Worm (Caenorhabditis elegans) whole organism, early embryonic: ENCODE data around the gene acr-15.
"Not testable (repeated sequence)": the region's sequence is repeated elsewhere in the genome, so short reads cannot be mapped to it uniquely, and the experiment has no call there.

Experiments used
- B0310.2 ChIP-seq: sonication (generic microtip); optimal IDR thresholded peaks from 2 replicates; lab custom pipeline; 2016; ENCODE audit warnings: mild to moderate bottlenecking, missing genetic modification characterization, missing compliant biosample characterization
- F13C5.2 ChIP-seq: sonication (generic microtip); optimal IDR thresholded peaks from 2 replicates; lab custom pipeline; 2017; ENCODE audit warnings: mild to moderate bottlenecking, missing genetic modification characterization, inconsistent platforms, missing compliant biosample characterization
- aly-1 ChIP-seq: sonication (generic microtip); optimal IDR thresholded peaks from 2 replicates; lab custom pipeline; 2016; ENCODE audit warnings: missing genetic modification characterization, missing compliant biosample characterization
- ama-1 ChIP-seq: fragments of 150-350 bp; optimal IDR thresholded peaks from 2 replicates; lab custom pipeline; 2014
- ceh-13 ChIP-seq: fragments of 200-800 bp; sonication (Bioruptor generic); optimal IDR thresholded peaks from 2 replicates; lab custom pipeline; 2018; ENCODE audit warnings: mild to moderate bottlenecking, missing genetic modification characterization, missing compliant biosample characterization
- ceh-36 ChIP-seq: sonication (generic microtip); optimal IDR thresholded peaks from 2 replicates; lab custom pipeline; 2016; ENCODE audit warnings: missing genetic modification characterization, inconsistent platforms, missing compliant biosample characterization
- ets-7 ChIP-seq: sonication (generic microtip); optimal IDR thresholded peaks from 2 replicates; lab custom pipeline; 2016; ENCODE audit warnings: missing genotype, missing genetic modification characterization, missing compliant biosample characterization
- flt-1 ChIP-seq: fragments of 200-800 bp; sonication (Bioruptor generic); IDR thresholded peaks from 2 replicates; pipeline ENCODE4 v1.3.6; 2022; ENCODE audit warnings: missing genetic modification characterization, missing compliant biosample characterization
- hmbx-1 ChIP-seq: sonication (generic microtip); optimal IDR thresholded peaks from 2 replicates; lab custom pipeline; 2016; ENCODE audit warnings: mild to moderate bottlenecking, missing genetic modification characterization, missing compliant biosample characterization
- hmg-4 ChIP-seq: fragments of 200-800 bp; sonication (Bioruptor generic); optimal IDR thresholded peaks from 2 replicates; lab custom pipeline; 2018; ENCODE audit warnings: mild to moderate bottlenecking, missing genetic modification characterization, missing compliant biosample characterization
- hnd-1 ChIP-seq: sonication (generic microtip); optimal IDR thresholded peaks from 2 replicates; lab custom pipeline; 2016; ENCODE audit warnings: missing genetic modification characterization, missing compliant biosample characterization
- pes-1 ChIP-seq: fragments of 200-800 bp; sonication (Bioruptor generic); IDR thresholded peaks from 2 replicates; pipeline ENCODE4 v1.3.6; 2022; ENCODE audit warnings: missing genetic modification reagents, missing genetic modification characterization, missing compliant biosample characterization
- scrt-1 ChIP-seq: fragments of 200-800 bp; sonication (Bioruptor generic); IDR thresholded peaks from 2 replicates; pipeline ENCODE4 v1.3.6; 2022; ENCODE audit warnings: missing genetic modification characterization, missing compliant biosample characterization
- sea-1 ChIP-seq: fragments of 200-800 bp; sonication (Bioruptor generic); conservative IDR thresholded peaks from 2 replicates; pipeline ENCODE4 v1.3.6; 2022; ENCODE audit warnings: missing genetic modification characterization, missing compliant biosample characterization
- tbx-11 ChIP-seq: fragments of 200-800 bp; sonication (Bioruptor generic); IDR thresholded peaks from 2 replicates; pipeline ENCODE4 v1.3.6; 2022; ENCODE audit warnings: missing genetic modification characterization, missing compliant biosample characterization
- tbx-37 ChIP-seq: fragments of 200-800 bp; sonication (Bioruptor generic); conservative IDR thresholded peaks from 2 replicates; pipeline ENCODE4 v1.3.6; 2022; ENCODE audit warnings: missing genetic modification reagents, missing genetic modification characterization, missing compliant biosample characterization
- tra-4 ChIP-seq: sonication (generic microtip); optimal IDR thresholded peaks from 2 replicates; lab custom pipeline; 2017; ENCODE audit warnings: missing genetic modification characterization, missing compliant biosample characterization

Gene acr-15

ce11 chrV:8565075-8565474 is 12.6 kb downstream of the acr-15 start, which contains the start of gene F25G6.8:
TSS of gene F25G6.8 (minus strand) at chrV:8565175.
- no peak for TF ChIP-seq scrt-1 (GFP tag; lab: Robert Waterston, UW)
- TF ChIP-seq sea-1: no peak
- TF ChIP-seq tra-4: no peak
- no peak for TF ChIP-seq ama-1 (lab: Kevin White, UChicago)
- no peak for TF ChIP-seq ceh-13 (GFP tag; lab: Kevin White, UChicago)
- TF ChIP-seq F13C5.2 (tag; lab: Kevin White, UChicago): no peak
- no peak for TF ChIP-seq hnd-1 (tag; lab: Kevin White, UChicago)
- no peak for TF ChIP-seq hmbx-1 (tag; lab: Kevin White, UChicago)
- TF ChIP-seq tbx-11 (GFP tag; lab: Robert Waterston, UW): no peak
- TF ChIP-seq pes-1 (GFP tag; lab: Robert Waterston, UW): no peak
- TF ChIP-seq aly-1 (tag; lab: Kevin White, UChicago): no peak
- no peak for TF ChIP-seq ceh-36 (tag; lab: Kevin White, UChicago)
- no peak for TF ChIP-seq B0310.2 (tag; lab: Kevin White, UChicago)
- no peak for TF ChIP-seq hmg-4
- TF ChIP-seq tbx-37 (GFP tag; lab: Robert Waterston, UW): no peak
- no peak for TF ChIP-seq ets-7 (tag; lab: Kevin White, UChicago)
- TF ChIP-seq flt-1: no peak

ce11 chrV:8569172-8569571 is 16.7 kb downstream of the acr-15 start:
- TF ChIP-seq scrt-1 (GFP tag; lab: Robert Waterston, UW) (no peak), tra-4 (no peak), tbx-37 (GFP tag; lab: Robert Waterston, UW) (no peak), pes-1 (GFP tag; lab: Robert Waterston, UW) (no peak), ceh-13 (GFP tag; lab: Kevin White, UChicago) (no peak), hnd-1 (tag; lab: Kevin White, UChicago) (no peak), sea-1 (no peak), hmbx-1 (tag; lab: Kevin White, UChicago) (no peak), ceh-36 (tag; lab: Kevin White, UChicago) (no peak), ama-1 (lab: Kevin White, UChicago) (no peak), flt-1 (no peak), ets-7 (tag; lab: Kevin White, UChicago) (no peak), B0310.2 (tag; lab: Kevin White, UChicago) (no peak)

- TF ChIP-seq B0310.2 (tag; lab: Kevin White, UChicago) (no peak), hnd-1 (tag; lab: Kevin White, UChicago) (no peak), sea-1 (no peak), ceh-36 (tag; lab: Kevin White, UChicago) (no peak), aly-1 (tag; lab: Kevin White, UChicago) (no peak), tbx-11 (GFP tag; lab: Robert Waterston, UW) (no peak), ceh-13 (GFP tag; lab: Kevin White, UChicago) (no peak), F13C5.2 (tag; lab: Kevin White, UChicago) (no peak), ama-1 (lab: Kevin White, UChicago) (no peak), scrt-1 (GFP tag; lab: Robert Waterston, UW) (no peak), hmbx-1 (tag; lab: Kevin White, UChicago) (no peak), tra-4 (no peak), ets-7 (tag; lab: Kevin White, UChicago) (no peak), pes-1 (GFP tag; lab: Robert Waterston, UW) (no peak)
Observed at ce11 chrV:8569841-8570361, 17.4 kb downstream of the acr-15 start, which contains the start of the genes F25G6.9 and symk-1. TSS of gene F25G6.9 (minus strand) at chrV:8570000. TSS of gene symk-1 (plus strand) at chrV:8570311.

ce11 chrV:8574762-8575161 is 22.3 kb downstream of the acr-15 start, which contains the start of gene F25G6.1:
TSS of gene F25G6.1 (plus strand) at chrV:8575062.
- TF ChIP-seq scrt-1 (GFP tag; lab: Robert Waterston, UW); ets-7 (tag; lab: Kevin White, UChicago); flt-1: not testable (repeated sequence)

ce11 chrV:8580961-8581360 is 28.5 kb downstream of the acr-15 start, which contains the start of gene C10B5.1:
TSS of gene C10B5.1 (plus strand) at chrV:8581261.
- TF ChIP-seq scrt-1 (GFP tag; lab: Robert Waterston, UW) (no peak), hmbx-1 (tag; lab: Kevin White, UChicago) (no peak)

ce11 chrV:8586472-8586871 is 34.0 kb downstream of the acr-15 start:
- no peak for TF ChIP-seq B0310.2 (tag; lab: Kevin White, UChicago)
- TF ChIP-seq tbx-37 (GFP tag; lab: Robert Waterston, UW): no peak
- TF ChIP-seq tra-4: no peak
- no peak for TF ChIP-seq pes-1 (GFP tag; lab: Robert Waterston, UW)
- no peak for TF ChIP-seq flt-1
- TF ChIP-seq hmg-4: no peak
- TF ChIP-seq F13C5.2 (tag; lab: Kevin White, UChicago): no peak
- no peak for TF ChIP-seq ceh-36 (tag; lab: Kevin White, UChicago)
- no peak for TF ChIP-seq sea-1
- TF ChIP-seq ama-1 (lab: Kevin White, UChicago): no peak
- TF ChIP-seq ceh-13 (GFP tag; lab: Kevin White, UChicago): no peak
- TF ChIP-seq ets-7 (tag; lab: Kevin White, UChicago): no peak
- TF ChIP-seq tbx-11 (GFP tag; lab: Robert Waterston, UW): no peak
- TF ChIP-seq scrt-1 (GFP tag; lab: Robert Waterston, UW): no peak
- TF ChIP-seq aly-1 (tag; lab: Kevin White, UChicago): no peak

ce11 chrV:8586920-8587319 is 34.4 kb downstream of the acr-15 start:
- TF ChIP-seq hmbx-1 (tag; lab: Kevin White, UChicago): no peak
- TF ChIP-seq ama-1 (lab: Kevin White, UChicago): no peak
- no peak for TF ChIP-seq F13C5.2 (tag; lab: Kevin White, UChicago)
- TF ChIP-seq scrt-1 (GFP tag; lab: Robert Waterston, UW): no peak
- TF ChIP-seq ceh-36 (tag; lab: Kevin White, UChicago): no peak
- TF ChIP-seq ceh-13 (GFP tag; lab: Kevin White, UChicago): no peak
- no peak for TF ChIP-seq hmg-4
- no peak for TF ChIP-seq pes-1 (GFP tag; lab: Robert Waterston, UW)
- TF ChIP-seq tbx-11 (GFP tag; lab: Robert Waterston, UW): no peak
- TF ChIP-seq tbx-37 (GFP tag; lab: Robert Waterston, UW): no peak
- TF ChIP-seq B0310.2 (tag; lab: Kevin White, UChicago): no peak
- no peak for TF ChIP-seq ets-7 (tag; lab: Kevin White, UChicago)
- TF ChIP-seq tra-4: no peak
